Worm (Caenorhabditis elegans): ENCODE measurements around the gene dmsr-11.

ce11 chrV:6758017-6758416, 45.9 kb downstream of the dmsr-11 start, which contains the start of gene dbl-1:
- TF ChIP-seq R02D3.7 (tag; optimal IDR thresholded peaks at IDR 0.05), result no peak
- no peak for TF ChIP-seq fkh-10 (GFP tag; optimal IDR thresholded peaks at IDR 0.05)
- TF ChIP-seq ama-1 (optimal IDR thresholded peaks at IDR 0.05), result no peak
- TF ChIP-seq mdl-1 (tag; optimal IDR thresholded peaks at IDR 0.05), result no peak
- TF ChIP-seq ceh-9 (tag; optimal IDR thresholded peaks at IDR 0.05), result no peak

All from whole organism, L3 larva.